Worm (Caenorhabditis elegans) whole organism, L4/young adult: ENCODE data around the gene srlf-14.

Source experiments
- W03F9.2 ChIP-seq: fragments of 150-350 bp; optimal IDR thresholded peaks from 2 replicates; lab custom pipeline; 2014; ENCODE audit warnings: missing biosample characterization, missing genetic modification characterization
- dao-5 ChIP-seq: sonication (generic microtip); optimal IDR thresholded peaks from 2 replicates; lab custom pipeline; 2016; ENCODE audit warnings: missing genotype, missing genetic modification characterization, moderate library complexity, missing compliant biosample characterization
- him-1 ChIP-seq: sonication (generic microtip); optimal IDR thresholded peaks from 2 replicates; lab custom pipeline; 2016; ENCODE audit warnings: missing genotype, missing genetic modification reagents, missing genetic modification characterization, missing compliant biosample characterization

The srlf-14 gene

ce11 chrIV:10894255-10894654 is at the start of gene srlf-14:
Gene srlf-14 (minus strand): TSS chrIV:10894355.
- TF ChIP-seq W03F9.2 (tag; lab: Kevin White, UChicago) (no peak), him-1 (tag; lab: Kevin White, UChicago) (no peak), dao-5 (tag; lab: Kevin White, UChicago) (no peak)

ce11 chrIV:10936906-10937540 is 42.9 kb upstream of the srlf-14 start, which contains the start of gene fic-1:
Gene fic-1 (plus strand): TSS chrIV:10937454.
- TF ChIP-seq him-1 (tag; lab: Kevin White, UChicago) (no peak), W03F9.2 (tag; lab: Kevin White, UChicago) (peak; percentile 80)

- TF ChIP-seq dao-5 (tag; lab: Kevin White, UChicago) (peak; percentile 4), W03F9.2 (tag; lab: Kevin White, UChicago) (peak; percentile 83), him-1 (tag; lab: Kevin White, UChicago) (peak; percentile 38)
Measured at ce11 chrIV:10935853-10936491, 41.8 kb upstream of the srlf-14 start, which contains the start of gene lgg-2. Gene lgg-2 (minus strand): TSS chrIV:10935903.

- TF ChIP-seq him-1 (tag; lab: Kevin White, UChicago) (peak; percentile 70), dao-5 (tag; lab: Kevin White, UChicago) (no peak), W03F9.2 (tag; lab: Kevin White, UChicago) (peak; percentile 81)
Measured at ce11 chrIV:10935336-10935735, 41.2 kb upstream of the srlf-14 start.

- no peak for TF ChIP-seq W03F9.2 (tag; lab: Kevin White, UChicago)
- no peak for TF ChIP-seq dao-5 (tag; lab: Kevin White, UChicago)
- TF ChIP-seq him-1 (tag; lab: Kevin White, UChicago) = no peak
Measured at ce11 chrIV:10934786-10935185, 40.6 kb upstream of the srlf-14 start.

ce11 chrIV:10933777-10934546 is 39.8 kb upstream of the srlf-14 start:
- TF ChIP-seq W03F9.2 (tag; lab: Kevin White, UChicago) = peak; percentile 8
- TF ChIP-seq him-1 (tag; lab: Kevin White, UChicago) = peak; percentile 11
- TF ChIP-seq dao-5 (tag; lab: Kevin White, UChicago) = no peak

ce11 chrIV:10933062-10933552 is 39.0 kb upstream of the srlf-14 start, which contains the start of the genes dnc-1 and lsm-7:
Gene dnc-1 (minus strand): TSS chrIV:10933203.
Gene lsm-7 (plus strand): TSS chrIV:10933502.
- TF ChIP-seq dao-5 (tag; lab: Kevin White, UChicago) = no peak
- TF ChIP-seq him-1 (tag; lab: Kevin White, UChicago) = peak; percentile 21
- TF ChIP-seq W03F9.2 (tag; lab: Kevin White, UChicago) = peak; percentile 81

ce11 chrIV:10919770-10920169 is 25.6 kb upstream of the srlf-14 start, which contains the start of gene rbr-2:
Gene rbr-2 (plus strand): TSS chrIV:10920070.
- TF ChIP-seq dao-5 (tag; lab: Kevin White, UChicago) = no peak
- TF ChIP-seq him-1 (tag; lab: Kevin White, UChicago) = no peak
- TF ChIP-seq W03F9.2 (tag; lab: Kevin White, UChicago) = no peak

ce11 chrIV:10918877-10919560 is 24.9 kb upstream of the srlf-14 start:
- TF ChIP-seq him-1 (tag; lab: Kevin White, UChicago) (no peak), W03F9.2 (tag; lab: Kevin White, UChicago) (peak; percentile 82)

- TF ChIP-seq W03F9.2 (tag; lab: Kevin White, UChicago) = no peak
- no peak for TF ChIP-seq dao-5 (tag; lab: Kevin White, UChicago)
- TF ChIP-seq him-1 (tag; lab: Kevin White, UChicago) = no peak
Measured at ce11 chrIV:10916134-10916533, 22.0 kb upstream of the srlf-14 start.

- TF ChIP-seq him-1 (tag; lab: Kevin White, UChicago) = no peak
- TF ChIP-seq dao-5 (tag; lab: Kevin White, UChicago) = no peak
- no peak for TF ChIP-seq W03F9.2 (tag; lab: Kevin White, UChicago)
Measured at ce11 chrIV:10915388-10915787, 21.2 kb upstream of the srlf-14 start, which contains the start of gene ZK593.3. Gene ZK593.3 (plus strand): TSS chrIV:10915688.

ce11 chrIV:10913081-10913480 is 18.9 kb upstream of the srlf-14 start, which contains the start of gene ZK593.2:
Gene ZK593.2 (plus strand): TSS chrIV:10913381.
- TF ChIP-seq W03F9.2 (tag; lab: Kevin White, UChicago) (no peak), him-1 (tag; lab: Kevin White, UChicago) (no peak), dao-5 (tag; lab: Kevin White, UChicago) (no peak)
